Worm (Caenorhabditis elegans): Measurements from ENCODE around the gene ctbp-1.
A peak's percentile ranks its signal among the peaks of the same experiment; 100 is the strongest.

Gene ctbp-1

DNA sequence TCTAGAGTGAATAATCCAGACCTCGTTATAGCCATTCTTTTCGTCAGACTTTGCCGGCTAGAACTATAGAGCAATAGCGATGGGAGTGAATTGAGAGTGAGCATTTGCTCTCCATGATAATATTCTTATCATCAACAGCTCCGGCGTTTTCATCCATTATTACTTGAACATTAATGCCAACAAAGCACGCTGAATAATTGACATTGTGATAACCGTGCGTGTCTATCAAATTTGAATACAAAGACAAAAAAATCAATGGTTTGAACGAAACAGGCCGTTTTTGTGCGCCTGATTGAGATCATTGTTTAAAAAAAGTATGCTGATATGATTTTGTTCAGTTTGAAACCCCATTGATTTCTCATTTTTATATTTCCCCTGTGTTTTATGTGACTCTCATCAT, 22.9 kb upstream of the ctbp-1 start, which contains the start of gene dct-11 (continued):
- TF ChIP-seq mxl-3 (GFP tag; optimal IDR thresholded peaks at IDR 0.05) (no peak), daf-8 (GFP tag; IDR thresholded peaks at IDR 0.05) (no peak), skn-1 (tag; optimal IDR thresholded peaks at IDR 0.05) (no peak), snpc-1.2 (GFP tag; IDR thresholded peaks at IDR 0.05) (no peak), daf-19 (GFP tag; conservative IDR thresholded peaks at IDR 0.05) (no peak), unc-39 (tag; optimal IDR thresholded peaks at IDR 0.05) (no peak), nhr-10 (tag; optimal IDR thresholded peaks at IDR 0.05) (no peak), aha-1 (tag) (peak; percentile 81), tra-1 (GFP tag; IDR thresholded peaks at IDR 0.05) (peak; percentile 68; the same call in 1 of the 2 replicates), mep-1 (tag; optimal IDR thresholded peaks at IDR 0.05) (peak; percentile 8), spr-3 (GFP tag; optimal IDR thresholded peaks at IDR 0.05) (no peak), duxl-1 (tag; optimal IDR thresholded peaks at IDR 0.05; ENCODE audit: poor library complexity) (no peak), arid-1 (GFP tag; conservative IDR thresholded peaks at IDR 0.05) (no peak), nhr-102 (tag; optimal IDR thresholded peaks at IDR 0.05) (no peak), fkh-10 (GFP tag; optimal IDR thresholded peaks at IDR 0.05) (no peak), ceh-62 (tag; optimal IDR thresholded peaks at IDR 0.05) (no peak), ceh-82 (tag; optimal IDR thresholded peaks at IDR 0.05) (no peak), unc-130 (GFP tag; optimal IDR thresholded peaks at IDR 0.05) (no peak), ztf-11 (tag; optimal IDR thresholded peaks at IDR 0.05) (no peak), lim-7 (GFP tag; IDR thresholded peaks at IDR 0.05) (no peak), ceh-44 (GFP tag; IDR thresholded peaks at IDR 0.05) (no peak), ces-1 (GFP tag; optimal IDR thresholded peaks at IDR 0.05) (no peak), hlh-30 (tag; optimal IDR thresholded peaks at IDR 0.05; ENCODE audit: insufficient read depth) (peak; percentile 60), ama-1 (optimal IDR thresholded peaks at IDR 0.05) (no peak), dmd-6 (GFP tag; IDR thresholded peaks at IDR 0.05) (peak; percentile 88), rbr-2 (tag; optimal IDR thresholded peaks at IDR 0.05) (no peak), nhr-42 (GFP tag; IDR thresholded peaks at IDR 0.05) (no peak), Y75B8A.6 (GFP tag; IDR thresholded peaks at IDR 0.05) (no peak), saeg-2 (GFP tag; IDR thresholded peaks at IDR 0.05) (no peak), nhr-111 (GFP tag; optimal IDR thresholded peaks at IDR 0.05) (no peak), zag-1 (tag; optimal IDR thresholded peaks at IDR 0.05) (no peak)

- peak; percentile 76 for TF ChIP-seq attf-4 (tag; optimal IDR thresholded peaks at IDR 0.05)
- TF ChIP-seq T26A8.4 (GFP tag; IDR thresholded peaks at IDR 0.05), result peak; percentile 95
- peak; percentile 91 for TF ChIP-seq lin-29 (GFP tag; IDR thresholded peaks at IDR 0.05)
- peak; percentile 96 for TF ChIP-seq F37D6.2 (tag; optimal IDR thresholded peaks at IDR 0.05)
- peak; percentile 95 for TF ChIP-seq zfp-3 (GFP tag; conservative IDR thresholded peaks at IDR 0.05)
- TF ChIP-seq dpl-1 (GFP tag; optimal IDR thresholded peaks at IDR 0.05), result peak; percentile 89
- TF ChIP-seq zip-2 (tag; optimal IDR thresholded peaks at IDR 0.05), result peak; percentile 80
- peak; percentile 95 to 99 for TF ChIP-seq mdl-1 (tag; optimal IDR thresholded peaks at IDR 0.05)
- 0 out of 2 replicates have a peak, but pooled peaks have one; percentile 45 for TF ChIP-seq dmd-8 (GFP tag; IDR thresholded peaks at IDR 0.05)
- peak; percentile 97 for TF ChIP-seq nhr-25 (tag; optimal IDR thresholded peaks at IDR 0.05; ENCODE audit: borderline replicate concordance, insufficient read depth)
- peak; percentile 100 for TF ChIP-seq hlh-30 (tag; optimal IDR thresholded peaks at IDR 0.05; ENCODE audit: insufficient read depth)
- peak; percentile 74 for TF ChIP-seq duxl-1 (tag; optimal IDR thresholded peaks at IDR 0.05; ENCODE audit: poor library complexity)
- TF ChIP-seq gei-8 (GFP tag; optimal IDR thresholded peaks at IDR 0.05), result peak; percentile 94
- TF ChIP-seq dve-1 (tag; optimal IDR thresholded peaks at IDR 0.05; ENCODE audit: insufficient read depth), result peak; percentile 100
- peak; percentile 96 for TF ChIP-seq jun-1 (tag; optimal IDR thresholded peaks at IDR 0.05)
- TF ChIP-seq mxl-2 (GFP tag; conservative IDR thresholded peaks at IDR 0.05), result peak; percentile 84
- TF ChIP-seq snpc-4 (tag; optimal IDR thresholded peaks at IDR 0.05), result peak; percentile 30
- peak; percentile 75 to 96 for TF ChIP-seq hif-1 (tag; optimal IDR thresholded peaks at IDR 0.05)
- TF ChIP-seq Y5F2A.4 (GFP tag; optimal IDR thresholded peaks at IDR 0.05), result peak; percentile 32
- TF ChIP-seq pqm-1 (tag; optimal IDR thresholded peaks at IDR 0.05), result peak; percentile 89
- peak; percentile 94 for TF ChIP-seq arid-1 (GFP tag; conservative IDR thresholded peaks at IDR 0.05)
- TF ChIP-seq daf-19 (GFP tag; conservative IDR thresholded peaks at IDR 0.05), result no peak
- peak; percentile 1 for TF ChIP-seq ceh-28 (tag; optimal IDR thresholded peaks at IDR 0.05)
- peak in 1 of 2 experiments; percentile 78 for TF ChIP-seq ZK546.5 (tag; optimal IDR thresholded peaks at IDR 0.05)
Measured at ce11 chrX:5841060-5841642, 21.4 kb upstream of the ctbp-1 start, which contains the start of gene puf-9. Gene puf-9 (plus strand): TSS chrX:5841592.
